Fruit fly (Drosophila melanogaster): Measurements from ENCODE around the gene CG12084.

The CG12084 gene

DNA sequence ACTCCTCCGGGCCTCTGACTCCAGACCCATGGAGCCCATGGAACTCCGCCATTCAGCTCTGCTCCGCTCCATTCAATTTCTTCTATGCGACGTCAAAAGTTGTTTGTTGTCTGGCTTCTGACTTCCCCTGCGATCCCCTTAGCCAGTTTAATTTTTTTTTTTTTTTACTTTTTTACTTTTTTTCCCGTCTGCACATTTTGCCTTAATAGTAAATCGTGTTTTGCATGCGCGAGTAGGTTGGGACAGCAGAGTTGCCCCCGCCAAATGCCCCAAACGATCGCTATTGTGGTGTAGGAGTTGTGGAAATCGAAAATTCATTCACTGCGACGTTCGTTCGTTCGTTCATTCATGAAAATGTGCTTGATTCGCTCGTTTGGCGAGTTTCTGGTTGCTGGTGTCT lies 55.4 kb downstream of the CG12084 start (continued):
- TF ChIP-seq CG11902 (GFP tag; optimal IDR thresholded peaks at IDR 0.05) (no peak), CG16779 (tag; optimal IDR thresholded peaks at IDR 0.05) (no peak), Eip78C (GFP tag) (peak; percentile 36), spab (GFP tag; optimal IDR thresholded peaks at IDR 0.05) (no peak), dsx (GFP tag; optimal IDR thresholded peaks at IDR 0.05; ENCODE audit: poor library complexity, severe bottlenecking) (no peak), net (GFP tag; optimal IDR thresholded peaks at IDR 0.05) (peak; percentile 40), achi (GFP tag; optimal IDR thresholded peaks at IDR 0.05) (no peak), CG32006 (GFP tag; optimal IDR thresholded peaks at IDR 0.05) (peak; percentile 31), CG7368 (GFP tag; optimal IDR thresholded peaks at IDR 0.05) (no peak), pdm3 (GFP tag; optimal IDR thresholded peaks at IDR 0.05) (no peak), CG31627 (GFP tag; optimal IDR thresholded peaks at IDR 0.05) (no peak), vri (GFP tag; optimal IDR thresholded peaks at IDR 0.05) (no peak), dac (GFP tag; optimal IDR thresholded peaks at IDR 0.05) (no peak), Sox102F (GFP tag; optimal IDR thresholded peaks at IDR 0.05) (no peak), fkh (GFP tag; optimal IDR thresholded peaks at IDR 0.05) (no peak), topi (GFP tag; optimal IDR thresholded peaks at IDR 0.05) (no peak), eg (GFP tag; IDR thresholded peaks at IDR 0.05) (peak; percentile 71), OdsH (GFP tag; optimal IDR thresholded peaks at IDR 0.05) (no peak), Eip93F (GFP tag; optimal IDR thresholded peaks at IDR 0.05) (no peak), esn (GFP tag; optimal IDR thresholded peaks at IDR 0.05) (no peak), Sox14 (GFP tag; optimal IDR thresholded peaks at IDR 0.05) (no peak), CG1621 (tag; optimal IDR thresholded peaks at IDR 0.05) (no peak), CG3032 (tag; optimal IDR thresholded peaks at IDR 0.05) (no peak), Ets21C (GFP tag; optimal IDR thresholded peaks at IDR 0.05) (no peak), CG6854 (GFP tag; optimal IDR thresholded peaks at IDR 0.05) (no peak), Hr38 (GFP tag; optimal IDR thresholded peaks at IDR 0.05) (no peak), salr (GFP tag; optimal IDR thresholded peaks at IDR 0.05) (peak in 1 of 2 experiments; percentile 3), Eip75B (GFP tag; optimal IDR thresholded peaks at IDR 0.05) (no peak), CG6792 (GFP tag; optimal IDR thresholded peaks at IDR 0.05) (no peak), Hr39 (GFP tag; optimal IDR thresholded peaks at IDR 0.05) (no peak), Smox (GFP tag; optimal IDR thresholded peaks at IDR 0.05) (no peak), CG3919 (GFP tag; optimal IDR thresholded peaks at IDR 0.05) (no peak)

All from whole organism, prepupa.